Fruit fly (Drosophila melanogaster) whole organism, embryonic: Measurements from ENCODE around the gene CG31735.

ENCODE experiments used
- Abd-B ChIP-seq: fragments of 200-800 bp; sonication (Bioruptor generic); optimal IDR thresholded peaks from 2 replicates; lab custom pipeline; 2018; ENCODE audit warnings: missing biosample characterization, mild to moderate bottlenecking, missing genetic modification characterization, moderate library complexity
- Blimp-1 ChIP-seq: fragments of 200-800 bp; sonication (Bioruptor generic); optimal IDR thresholded peaks from 3 replicates; lab custom pipeline; 2018; ENCODE audit warnings: missing biosample characterization, missing genetic modification characterization, mild to moderate bottlenecking, moderate library complexity, missing genetic modification reagents
- Bteb2 ChIP-seq: fragments of 200-800 bp; sonication (Bioruptor generic); optimal IDR thresholded peaks from 2 replicates; lab custom pipeline; 2016; ENCODE audit warnings: missing biosample characterization, missing genetic modification characterization
- CG10321 ChIP-seq: fragments of 200-800 bp; sonication (Bioruptor generic); IDR thresholded peaks from 2 replicates; pipeline ENCODE4 v1.3.6; 2022; ENCODE audit warnings: missing biosample characterization, missing genetic modification characterization
- CG10979 ChIP-seq: fragments of 200-800 bp; sonication (Bioruptor generic); optimal IDR thresholded peaks from 2 replicates; lab custom pipeline; 2018; ENCODE audit warnings: missing biosample characterization, mild to moderate bottlenecking, missing genetic modification characterization, moderate library complexity
- CG11504 ChIP-seq: fragments of 200-800 bp; sonication (Bioruptor generic); optimal IDR thresholded peaks from 3 replicates; lab custom pipeline; 2019; ENCODE audit warnings: missing biosample characterization, mild to moderate bottlenecking, missing genetic modification characterization, moderate library complexity
- CG11696 ChIP-seq: fragments of 200-800 bp; sonication (Bioruptor generic); IDR thresholded peaks from 2 replicates; pipeline ENCODE4 v1.3.6; 2022; ENCODE audit warnings: missing biosample characterization, missing genetic modification characterization
- CG12744 ChIP-seq: fragments of 200-800 bp; sonication (Bioruptor generic); optimal IDR thresholded peaks from 2 replicates; lab custom pipeline; 2016; ENCODE audit warnings: missing biosample characterization, missing genetic modification characterization
- CG13287 ChIP-seq: fragments of 200-800 bp; sonication (Bioruptor generic); IDR thresholded peaks from 2 replicates; pipeline ENCODE4 v1.3.6; 2022; ENCODE audit warnings: missing biosample characterization, missing genetic modification characterization; ENCODE audit not compliant: partially characterized antibody
- CG13894 ChIP-seq: fragments of 200-800 bp; sonication (Bioruptor generic); optimal IDR thresholded peaks from 3 replicates; lab custom pipeline; 2018; ENCODE audit warnings: missing biosample characterization, mild to moderate bottlenecking, missing genetic modification characterization, moderate library complexity
- CG15514 ChIP-seq: fragments of 200-800 bp; sonication (Bioruptor generic); optimal IDR thresholded peaks from 3 replicates; lab custom pipeline; 2017; ENCODE audit warnings: missing biosample characterization, missing genetic modification characterization, mild to moderate bottlenecking, moderate library complexity, missing genetic modification reagents
- CG17361 ChIP-seq: fragments of 200-800 bp; sonication (Bioruptor generic); IDR thresholded peaks from 3 replicates; pipeline ENCODE4 v1.3.6; 2022; ENCODE audit warnings: missing biosample characterization, missing genetic modification characterization
- CG17829 ChIP-seq: fragments of 200-800 bp; optimal IDR thresholded peaks from 2 replicates; lab custom pipeline; 2019; ENCODE audit warnings: missing biosample characterization, mild to moderate bottlenecking, missing genetic modification characterization, moderate library complexity
- CG18764 ChIP-seq: fragments of 200-800 bp; sonication (Bioruptor generic); optimal IDR thresholded peaks from 3 replicates; lab custom pipeline; 2016; ENCODE audit warnings: missing biosample characterization, missing genetic modification characterization
- CG2116 ChIP-seq: fragments of 200-800 bp; sonication (Bioruptor generic); optimal IDR thresholded peaks from 3 replicates; lab custom pipeline; 2018; ENCODE audit warnings: missing biosample characterization, mild to moderate bottlenecking, missing genetic modification characterization
- CG31365 ChIP-seq: fragments of 200-800 bp; sonication (Bioruptor generic); optimal IDR thresholded peaks from 2 replicates; lab custom pipeline; 2018; ENCODE audit warnings: missing biosample characterization, mild to moderate bottlenecking, missing genetic modification characterization
- CG3163 ChIP-seq: fragments of 200-800 bp; sonication (Bioruptor generic); optimal IDR thresholded peaks from 3 replicates; lab custom pipeline; 2016; ENCODE audit warnings: missing biosample characterization, missing genetic modification characterization
- CG4730 ChIP-seq: fragments of 200-800 bp; sonication (Bioruptor generic); IDR thresholded peaks from 2 replicates; pipeline ENCODE4 v1.3.6; 2022; ENCODE audit warnings: missing biosample characterization, missing genetic modification characterization
- CG5245 ChIP-seq: fragments of 200-800 bp; sonication (Bioruptor generic); optimal IDR thresholded peaks from 3 replicates; lab custom pipeline; 2016; ENCODE audit warnings: missing biosample characterization, missing genetic modification characterization
- CG7556 ChIP-seq: fragments of 200-800 bp; sonication (Bioruptor generic); optimal IDR thresholded peaks from 2 replicates; lab custom pipeline; 2017; ENCODE audit warnings: missing biosample characterization, mild to moderate bottlenecking, missing genetic modification characterization
- CG8478 ChIP-seq: fragments of >200 bp; optimal IDR thresholded peaks from 2 replicates; lab custom pipeline; 2018
- CG9437 ChIP-seq: fragments of 200-800 bp; sonication (Bioruptor generic); optimal IDR thresholded peaks from 2 replicates; lab custom pipeline; 2018; ENCODE audit warnings: missing biosample characterization, mild to moderate bottlenecking, missing genetic modification characterization
- CG9817 ChIP-seq: fragments of 200-800 bp; sonication (Bioruptor generic); optimal IDR thresholded peaks from 2 replicates; lab custom pipeline; 2018; ENCODE audit warnings: missing biosample characterization, mild to moderate bottlenecking, missing genetic modification characterization, moderate library complexity
- Deaf1 ChIP-seq: fragments of 200-800 bp; optimal IDR thresholded peaks from 3 replicates; lab custom pipeline; 2019; ENCODE audit warnings: missing biosample characterization, mild to moderate bottlenecking, missing genetic modification characterization, moderate library complexity
- Dek ChIP-seq: fragments of 200-800 bp; sonication (Bioruptor generic); optimal IDR thresholded peaks from 3 replicates; lab custom pipeline; 2019; ENCODE audit warnings: missing biosample characterization, mild to moderate bottlenecking, missing genetic modification characterization, moderate library complexity
- Dll ChIP-seq: fragments of 200-800 bp; sonication (Bioruptor generic); IDR thresholded peaks from 4 replicates; pipeline ENCODE4 v1.3.6; 2022; ENCODE audit warnings: missing biosample characterization, missing genetic modification characterization; ENCODE audit not compliant: partially characterized antibody
- Hr39 ChIP-seq: fragments of >200 bp; optimal IDR thresholded peaks from 2 replicates; lab custom pipeline; 2017
- Meics ChIP-seq: fragments of 200-800 bp; sonication (Bioruptor generic); optimal IDR thresholded peaks from 2 replicates; lab custom pipeline; 2017; ENCODE audit warnings: missing biosample characterization, mild to moderate bottlenecking, missing genetic modification characterization
- NK7.1 ChIP-seq: fragments of 200-800 bp; sonication (Bioruptor generic); optimal IDR thresholded peaks from 3 replicates; lab custom pipeline; 2016; ENCODE audit warnings: missing biosample characterization, missing genetic modification characterization
- Sox100B ChIP-seq: fragments of 200-800 bp; sonication (Bioruptor generic); optimal IDR thresholded peaks from 3 replicates; lab custom pipeline; 2018; ENCODE audit warnings: missing biosample characterization, mild to moderate bottlenecking, missing genetic modification characterization
- Xrp1 ChIP-seq: fragments of 200-800 bp; sonication (Bioruptor generic); IDR thresholded peaks from 2 replicates; pipeline ENCODE4 v1.3.6; 2022; ENCODE audit warnings: missing biosample characterization, missing genetic modification characterization
- ara ChIP-seq: fragments of 200-800 bp; sonication (Bioruptor generic); IDR thresholded peaks from 2 replicates; pipeline ENCODE4 v1.3.6; 2022; ENCODE audit warnings: missing biosample characterization, missing genetic modification characterization
- caup ChIP-seq: fragments of 200-800 bp; sonication (Bioruptor generic); optimal IDR thresholded peaks from 3 replicates; lab custom pipeline; 2017; ENCODE audit warnings: missing biosample characterization, mild to moderate bottlenecking, missing genetic modification characterization, moderate library complexity; ENCODE audit not compliant: severe bottlenecking
- dan ChIP-seq: fragments of 200-800 bp; sonication (Bioruptor generic); IDR thresholded peaks from 2 replicates; pipeline ENCODE4 v1.3.6; 2022; ENCODE audit warnings: missing biosample characterization, missing genetic modification characterization
- hb ChIP-seq: fragments of 200-800 bp; sonication (Bioruptor generic); IDR thresholded peaks from 3 replicates; pipeline ENCODE4 v1.3.6; 2022; ENCODE audit warnings: missing biosample characterization, missing genetic modification characterization; ENCODE audit not compliant: partially characterized antibody
- hth ChIP-seq: fragments of >200 bp; optimal IDR thresholded peaks from 2 replicates; lab custom pipeline; 2017; ENCODE audit warnings: inconsistent platforms
- ind ChIP-seq: fragments of 200-800 bp; sonication (Bioruptor generic); optimal IDR thresholded peaks from 3 replicates; lab custom pipeline; 2016; ENCODE audit warnings: missing biosample characterization, missing genetic modification characterization
- luna ChIP-seq: fragments of 200-800 bp; sonication (Bioruptor generic); optimal IDR thresholded peaks from 2 replicates; lab custom pipeline; 2016; ENCODE audit warnings: missing biosample characterization, missing genetic modification characterization
- maf-S ChIP-seq: fragments of 200-800 bp; sonication (Bioruptor generic); optimal IDR thresholded peaks from 2 replicates; lab custom pipeline; 2016; ENCODE audit warnings: missing biosample characterization, missing genetic modification characterization
- ranshi ChIP-seq: fragments of 200-800 bp; sonication (Bioruptor generic); IDR thresholded peaks from 2 replicates; pipeline ENCODE4 v1.3.6; 2022; ENCODE audit warnings: missing biosample characterization, missing genetic modification characterization
- sens ChIP-seq: fragments of 200-800 bp; sonication (Bioruptor generic); peaks from one replicate; lab custom pipeline; 2016; ENCODE audit warnings: missing biosample characterization, missing genetic modification characterization
- sens-2 ChIP-seq: fragments of 200-800 bp; sonication (Bioruptor generic); IDR thresholded peaks from 2 replicates; pipeline ENCODE4 v1.3.6; 2022; ENCODE audit warnings: missing biosample characterization, missing genetic modification characterization
- seq ChIP-seq: fragments of 200-800 bp; sonication (Bioruptor generic); IDR thresholded peaks from 2 replicates; pipeline ENCODE4 v1.3.6; 2022; ENCODE audit warnings: missing biosample characterization, missing genetic modification characterization
- sisA ChIP-seq: fragments of 200-800 bp; sonication (Bioruptor generic); IDR thresholded peaks from 2 replicates; pipeline ENCODE4 v1.3.6; 2022; ENCODE audit warnings: missing biosample characterization, missing genetic modification characterization
- sna ChIP-seq: fragments of 200-800 bp; sonication (Bioruptor generic); IDR thresholded peaks from 2 replicates; pipeline ENCODE4 v1.3.6; 2022; ENCODE audit warnings: missing biosample characterization, missing genetic modification characterization; ENCODE audit not compliant: partially characterized antibody
- sqz ChIP-seq: fragments of 200-800 bp; sonication (Bioruptor generic); optimal IDR thresholded peaks from 3 replicates; lab custom pipeline; 2018; ENCODE audit warnings: missing biosample characterization, mild to moderate bottlenecking, missing genetic modification characterization
- tap ChIP-seq: fragments of 200-800 bp; optimal IDR thresholded peaks from 3 replicates; lab custom pipeline; 2019; ENCODE audit warnings: missing biosample characterization, mild to moderate bottlenecking, missing genetic modification characterization, moderate library complexity
- tup ChIP-seq: fragments of 200-800 bp; sonication (Bioruptor generic); optimal IDR thresholded peaks from 2 replicates; lab custom pipeline; 2016; ENCODE audit warnings: missing biosample characterization, mild to moderate bottlenecking, missing genetic modification characterization, moderate library complexity
- twi ChIP-seq: fragments of 200-800 bp; optimal IDR thresholded peaks from 2 replicates; lab custom pipeline; 2019; ENCODE audit warnings: missing biosample characterization, mild to moderate bottlenecking, missing genetic modification characterization, moderate library complexity
- zen ChIP-seq: fragments of 200-800 bp; sonication (Bioruptor generic); optimal IDR thresholded peaks from 3 replicates; lab custom pipeline; 2018; ENCODE audit warnings: missing biosample characterization, mild to moderate bottlenecking, missing genetic modification characterization, moderate library complexity

CG31735 gene

DNA sequence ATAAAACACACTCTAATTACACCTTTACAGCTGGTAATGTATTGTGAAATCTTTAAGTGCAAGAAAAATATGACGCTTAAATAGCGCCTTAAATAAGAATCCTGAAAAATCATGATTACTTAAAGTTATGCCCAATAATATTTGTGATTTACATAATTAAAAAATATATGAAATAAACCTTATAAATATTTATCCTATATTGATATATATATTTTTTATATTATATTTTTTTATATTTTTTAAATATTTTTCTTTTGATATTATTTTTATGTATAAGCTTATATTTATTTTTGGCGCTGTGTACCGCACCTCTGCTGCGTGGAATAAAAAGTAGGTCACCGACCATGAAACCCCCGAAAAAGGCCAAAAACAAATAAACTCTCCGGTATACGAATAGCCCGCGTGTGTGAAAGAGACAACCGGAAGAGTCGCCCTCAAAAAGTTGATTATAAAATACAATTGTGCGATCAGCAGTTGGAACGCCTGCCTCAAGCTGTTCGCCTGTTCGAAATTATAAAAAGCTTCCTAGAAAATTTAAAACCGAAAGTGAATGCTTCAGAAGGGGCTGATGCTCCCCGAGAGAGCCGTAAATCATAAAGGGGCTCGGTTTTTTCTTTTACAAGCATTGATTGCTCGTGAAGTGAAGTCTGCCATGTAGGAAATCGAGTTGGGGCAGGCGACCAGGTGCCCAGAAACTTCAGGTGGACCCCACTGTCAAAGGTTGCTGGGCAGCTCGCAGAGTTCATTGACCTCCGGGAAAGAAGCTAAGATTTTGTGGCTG is 13.4 kb downstream of the CG31735 start (continued):
- TF ChIP-seq CG11504 (tag; lab: Kevin White, UChicago): peak; percentile 74
- TF ChIP-seq Xrp1: peak; percentile 27; the same call in 1 of the 2 replicates
- peak; percentile 73 for TF ChIP-seq CG10979
- TF ChIP-seq Abd-B (GFP tag; lab: Kevin White, UChicago): peak; percentile 12
- TF ChIP-seq CG2116 (GFP tag; lab: Kevin White, UChicago): peak; percentile 7
- TF ChIP-seq tup (GFP tag; lab: Kevin White, UChicago): no peak
- TF ChIP-seq hth: no peak
- TF ChIP-seq sens (GFP tag; lab: Kevin White, UChicago): peak; percentile 87
- TF ChIP-seq CG8478 (lab: Kevin White, UChicago): no peak
- no peak for TF ChIP-seq CG3163 (GFP tag; lab: Kevin White, UChicago)
- no peak for TF ChIP-seq dan (GFP tag; lab: Robert Waterston, UW)
- peak; percentile 24; the same call in 1 of the 2 replicates for TF ChIP-seq sens-2 (GFP tag; lab: Robert Waterston, UW)
- TF ChIP-seq sisA (GFP tag; lab: Robert Waterston, UW): no peak
- peak; percentile 4 for TF ChIP-seq CG15514 (GFP tag; lab: Kevin White, UChicago)
- TF ChIP-seq CG31365 (tag; lab: Kevin White, UChicago): no peak
- TF ChIP-seq ara (GFP tag; lab: Robert Waterston, UW): no peak; the same call in 1 of the 2 replicates
- peak; percentile 100 for TF ChIP-seq Blimp-1 (GFP tag; lab: Kevin White, UChicago)
- peak; percentile 71 for TF ChIP-seq Deaf1
- TF ChIP-seq CG7556 (GFP tag; lab: Kevin White, UChicago): peak; percentile 70
- TF ChIP-seq CG10321 (GFP tag; lab: Robert Waterston, UW): peak; percentile 95
- TF ChIP-seq ranshi (GFP tag; lab: Robert Waterston, UW): no peak
- peak; percentile 65 for TF ChIP-seq Sox100B (GFP tag; lab: Kevin White, UChicago)
- no peak for TF ChIP-seq CG11696 (GFP tag; lab: Robert Waterston, UW)
- TF ChIP-seq CG5245 (GFP tag; lab: Kevin White, UChicago): no peak
- peak; percentile 71 for TF ChIP-seq CG17829 (tag; lab: Kevin White, UChicago)
- TF ChIP-seq CG12744 (GFP tag; lab: Kevin White, UChicago): no peak
- no peak for TF ChIP-seq CG18764 (GFP tag; lab: Kevin White, UChicago)
- 0 out of 2 replicates have a peak, but pooled peaks have one; percentile 37 for TF ChIP-seq sna (GFP tag; lab: Robert Waterston, UW)
- no peak for TF ChIP-seq tap (tag; lab: Kevin White, UChicago)
- peak; percentile 69 for TF ChIP-seq Meics
- TF ChIP-seq CG13287 (GFP tag; lab: Robert Waterston, UW): peak; percentile 52; the same call in 1 of the 2 replicates
- no peak for TF ChIP-seq hb (GFP tag; lab: Robert Waterston, UW)
- peak; percentile 42 for TF ChIP-seq caup
- peak; percentile 26 for TF ChIP-seq twi (tag; lab: Kevin White, UChicago)
- no peak for TF ChIP-seq luna (GFP tag; lab: Kevin White, UChicago)
- TF ChIP-seq Hr39 (lab: Kevin White, UChicago): no peak
- TF ChIP-seq CG9437 (GFP tag; lab: Kevin White, UChicago): peak; percentile 79
- peak; percentile 87 for TF ChIP-seq CG13894
- peak; percentile 42 for TF ChIP-seq Dek (tag; lab: Kevin White, UChicago)
- TF ChIP-seq maf-S (GFP tag; lab: Kevin White, UChicago): no peak
- peak; percentile 10 for TF ChIP-seq ind (GFP tag; lab: Kevin White, UChicago)
- no peak for TF ChIP-seq seq (GFP tag; lab: Robert Waterston, UW)
- peak; percentile 63 for TF ChIP-seq sqz (GFP tag; lab: Kevin White, UChicago)
- TF ChIP-seq CG9817 (tag; lab: Kevin White, UChicago): peak; percentile 34
- TF ChIP-seq Bteb2 (GFP tag; lab: Kevin White, UChicago): no peak
- no peak for TF ChIP-seq zen (tag; lab: Kevin White, UChicago)
- no peak for TF ChIP-seq CG4730 (GFP tag; lab: Robert Waterston, UW)
- TF ChIP-seq NK7.1 (GFP tag; lab: Kevin White, UChicago): no peak
- TF ChIP-seq CG17361 (GFP tag; lab: Robert Waterston, UW): peak; percentile 76; the same call in 2 of the 3 replicates
- no peak; the same call in 3 of the 4 replicates for TF ChIP-seq Dll (GFP tag; lab: Robert Waterston, UW)
